Fruit fly (Drosophila melanogaster): ENCODE data around the gene CG15561.

CG15561 gene

dm6 chr3R:31247281-31247995, 31.7 kb upstream of the CG15561 start (continued):
- TF ChIP-seq chn (GFP tag; optimal IDR thresholded peaks at IDR 0.05) (peak; percentile 38), Doc2 (GFP tag; IDR thresholded peaks at IDR 0.05) (no peak), pita (GFP tag; optimal IDR thresholded peaks at IDR 0.05) (no peak)

dm6 chr3R:31245785-31246184, 30.0 kb upstream of the CG15561 start:
- TF ChIP-seq Max (GFP tag; optimal IDR thresholded peaks at IDR 0.05) (no peak), Pdp1 (GFP tag; optimal IDR thresholded peaks at IDR 0.05) (peak in 1 of 2 experiments; percentile 41), pros (GFP tag; optimal IDR thresholded peaks at IDR 0.05) (peak; percentile 26), CG11560 (tag; IDR thresholded peaks at IDR 0.05) (0 out of 3 replicates have a peak, but pooled peaks have one; percentile 8), Blimp-1 (GFP tag; optimal IDR thresholded peaks at IDR 0.05) (peak; percentile 92), gfzf (GFP tag; optimal IDR thresholded peaks at IDR 0.05) (no peak), kni (GFP tag; optimal IDR thresholded peaks at IDR 0.05) (peak; percentile 46), yki (optimal IDR thresholded peaks at IDR 0.05) (no peak), gro (GFP tag; optimal IDR thresholded peaks at IDR 0.05) (no peak)

- TF ChIP-seq eve (GFP tag; optimal IDR thresholded peaks at IDR 0.05): peak in 1 of 2 experiments; percentile 72
- TF ChIP-seq Spps (tag; optimal IDR thresholded peaks at IDR 0.05): no peak
- peak; percentile 8 for TF ChIP-seq Sox102F (GFP tag; optimal IDR thresholded peaks at IDR 0.05)
- peak in 1 of 2 experiments; percentile 17 for TF ChIP-seq Hr51 (GFP tag; optimal IDR thresholded peaks at IDR 0.05)
- TF ChIP-seq MESR4 (GFP tag; optimal IDR thresholded peaks at IDR 0.05): no peak
- no peak for TF ChIP-seq crol (GFP tag; IDR thresholded peaks at IDR 0.05)
- 0 out of 2 replicates have a peak, but pooled peaks have one; percentile 18 for TF ChIP-seq Xrp1 (GFP tag; IDR thresholded peaks at IDR 0.05)
- 0 out of 3 replicates have a peak, but pooled peaks have one; percentile 25 for TF ChIP-seq ci (GFP tag; IDR thresholded peaks at IDR 0.05)
- peak; percentile 99 for TF ChIP-seq CG8281 (tag; optimal IDR thresholded peaks at IDR 0.05)
- peak; percentile 68 for TF ChIP-seq Drgx (GFP tag; IDR thresholded peaks at IDR 0.05)
- TF ChIP-seq dmrt99B (tag; optimal IDR thresholded peaks at IDR 0.05): peak; percentile 12
- TF ChIP-seq CG11504 (tag; optimal IDR thresholded peaks at IDR 0.05): peak; percentile 8
- TF ChIP-seq kah (GFP tag; optimal IDR thresholded peaks at IDR 0.05): no peak
Measured at dm6 chr3R:31243079-31243668, 27.4 kb upstream of the CG15561 start.

dm6 chr3R:31241109-31241508, 25.4 kb upstream of the CG15561 start:
- TF ChIP-seq CG33557 (GFP tag; optimal IDR thresholded peaks at IDR 0.05) (no peak), CHES-1-like (GFP tag; optimal IDR thresholded peaks at IDR 0.05) (no peak), Dfd (GFP tag; optimal IDR thresholded peaks at IDR 0.05) (no peak), CG30403 (GFP tag; optimal IDR thresholded peaks at IDR 0.05) (no peak), salm (tag; optimal IDR thresholded peaks at IDR 0.05) (no peak), pzg (GFP tag; optimal IDR thresholded peaks at IDR 0.05) (no peak), CG17361 (GFP tag; IDR thresholded peaks at IDR 0.05) (no peak), slbo (GFP tag; IDR thresholded peaks at IDR 0.05) (no peak), Deaf1 (tag; optimal IDR thresholded peaks at IDR 0.05) (no peak), crp (GFP tag; optimal IDR thresholded peaks at IDR 0.05) (no peak), Tbp (GFP tag; optimal IDR thresholded peaks at IDR 0.05) (no peak), grau (tag; optimal IDR thresholded peaks at IDR 0.05) (no peak), Scr (GFP tag; IDR thresholded peaks at IDR 0.05; ENCODE audit: partially characterized antibody) (no peak), CoRest (tag; optimal IDR thresholded peaks at IDR 0.05) (no peak), CG12659 (GFP tag; optimal IDR thresholded peaks at IDR 0.05) (no peak), CG13894 (tag; optimal IDR thresholded peaks at IDR 0.05) (no peak), cwo (GFP tag; optimal IDR thresholded peaks at IDR 0.05) (no peak), CG2199 (GFP tag; IDR thresholded peaks at IDR 0.05) (no peak), Ada2b (GFP tag; IDR thresholded peaks at IDR 0.05) (no peak), CG11504 (tag; optimal IDR thresholded peaks at IDR 0.05) (no peak), bcd (GFP tag; optimal IDR thresholded peaks at IDR 0.05) (no peak)
